Worm (Caenorhabditis elegans): ENCODE measurements around the gene nhr-96.

The nhr-96 gene

ce11 chrV:2199594-2199993 lies 33.7 kb upstream of the nhr-96 start:
- TF ChIP-seq alr-1 (tag; optimal IDR thresholded peaks at IDR 0.05), result no peak
- no peak for TF ChIP-seq lin-39 (tag; optimal IDR thresholded peaks at IDR 0.05)
- TF ChIP-seq nhr-6 (tag; optimal IDR thresholded peaks at IDR 0.05), result no peak
- TF ChIP-seq mbf-1 (tag; optimal IDR thresholded peaks at IDR 0.05), result no peak
- no peak for TF ChIP-seq unc-39 (tag; optimal IDR thresholded peaks at IDR 0.05)
- no peak for TF ChIP-seq lin-13 (GFP tag; optimal IDR thresholded peaks at IDR 0.05)
- no peak for TF ChIP-seq ama-1 (optimal IDR thresholded peaks at IDR 0.05)
- TF ChIP-seq blmp-1 (tag; optimal IDR thresholded peaks at IDR 0.05; ENCODE audit: insufficient read depth), result no peak
- no peak for TF ChIP-seq nhr-21 (tag; optimal IDR thresholded peaks at IDR 0.05)
- TF ChIP-seq sem-4 (tag; optimal IDR thresholded peaks at IDR 0.05), result no peak
- no peak for TF ChIP-seq mdl-1 (tag; optimal IDR thresholded peaks at IDR 0.05)
- no peak for TF ChIP-seq ZK546.5 (tag; optimal IDR thresholded peaks at IDR 0.05)
- TF ChIP-seq lin-11 (tag; optimal IDR thresholded peaks at IDR 0.05), result no peak
- no peak for TF ChIP-seq nhr-237 (tag; optimal IDR thresholded peaks at IDR 0.05)
- no peak for TF ChIP-seq sma-9 (GFP tag; optimal IDR thresholded peaks at IDR 0.05)
- TF ChIP-seq sma-9 (tag; optimal IDR thresholded peaks at IDR 0.05), result no peak
- TF ChIP-seq gmeb-1 (tag; optimal IDR thresholded peaks at IDR 0.05), result no peak
- TF ChIP-seq snpc-4 (tag; optimal IDR thresholded peaks at IDR 0.05), result no peak

ce11 chrV:2200402-2200801 lies 32.9 kb upstream of the nhr-96 start:
- TF ChIP-seq mab-5 (tag; optimal IDR thresholded peaks at IDR 0.05), result no peak
- TF ChIP-seq lsy-2 (tag; optimal IDR thresholded peaks at IDR 0.05), result no peak
- no peak for TF ChIP-seq lin-39 (tag; optimal IDR thresholded peaks at IDR 0.05)
- TF ChIP-seq lin-13 (GFP tag; optimal IDR thresholded peaks at IDR 0.05), result no peak

- TF ChIP-seq unc-62 (GFP tag; optimal IDR thresholded peaks at IDR 0.05) (no peak), fos-1 (tag; optimal IDR thresholded peaks at IDR 0.05) (peak; percentile 5)
Measured at ce11 chrV:2201240-2201639, 32.0 kb upstream of the nhr-96 start, which contains the start of gene cyp-32B1. cyp-32B1 (minus strand) TSS chrV:2201415.

- no peak for TF ChIP-seq ZK546.5 (tag; optimal IDR thresholded peaks at IDR 0.05)
- no peak for TF ChIP-seq nhr-6 (tag; optimal IDR thresholded peaks at IDR 0.05)
- no peak for TF ChIP-seq fos-1 (tag; optimal IDR thresholded peaks at IDR 0.05)
- TF ChIP-seq nhr-237 (tag; optimal IDR thresholded peaks at IDR 0.05), result no peak
- TF ChIP-seq nhr-129 (tag; optimal IDR thresholded peaks at IDR 0.05), result no peak
- TF ChIP-seq unc-39 (tag; optimal IDR thresholded peaks at IDR 0.05), result no peak
- no peak for TF ChIP-seq alr-1 (tag; optimal IDR thresholded peaks at IDR 0.05)
- TF ChIP-seq mdl-1 (tag; optimal IDR thresholded peaks at IDR 0.05), result no peak
- TF ChIP-seq lin-39 (tag; optimal IDR thresholded peaks at IDR 0.05), result no peak
- TF ChIP-seq lsy-2 (tag; optimal IDR thresholded peaks at IDR 0.05), result no peak
- no peak for TF ChIP-seq ztf-4 (tag; optimal IDR thresholded peaks at IDR 0.05)
- TF ChIP-seq skn-1 (tag; optimal IDR thresholded peaks at IDR 0.05), result no peak
- no peak for TF ChIP-seq sma-3 (GFP tag; optimal IDR thresholded peaks at IDR 0.05)
- TF ChIP-seq nhr-21 (tag; optimal IDR thresholded peaks at IDR 0.05), result no peak
- no peak for TF ChIP-seq unc-62 (GFP tag; optimal IDR thresholded peaks at IDR 0.05)
- no peak for TF ChIP-seq nhr-23 (tag; optimal IDR thresholded peaks at IDR 0.05)
Measured at ce11 chrV:2204080-2204479, 29.2 kb upstream of the nhr-96 start, which contains the start of gene cyp-33C12. cyp-33C12 (minus strand) TSS chrV:2204400.

- TF ChIP-seq snpc-4 (tag; optimal IDR thresholded peaks at IDR 0.05) (no peak), unc-39 (tag; optimal IDR thresholded peaks at IDR 0.05) (no peak), fos-1 (tag; optimal IDR thresholded peaks at IDR 0.05) (no peak), ztf-11 (tag; optimal IDR thresholded peaks at IDR 0.05) (no peak), nhr-21 (tag; optimal IDR thresholded peaks at IDR 0.05) (no peak), R02D3.7 (tag; optimal IDR thresholded peaks at IDR 0.05) (no peak), zag-1 (tag; optimal IDR thresholded peaks at IDR 0.05) (no peak), unc-62 (GFP tag; optimal IDR thresholded peaks at IDR 0.05) (no peak), alr-1 (tag; optimal IDR thresholded peaks at IDR 0.05) (no peak), sma-3 (GFP tag; optimal IDR thresholded peaks at IDR 0.05) (no peak), ceh-16 (tag; optimal IDR thresholded peaks at IDR 0.05) (no peak), lin-39 (tag; optimal IDR thresholded peaks at IDR 0.05) (no peak), F13H6.1 (tag; optimal IDR thresholded peaks at IDR 0.05) (no peak), unc-55 (GFP tag; optimal IDR thresholded peaks at IDR 0.05) (no peak), gmeb-1 (tag; optimal IDR thresholded peaks at IDR 0.05) (no peak), Y55F3AM.14 (GFP tag; optimal IDR thresholded peaks at IDR 0.05) (no peak)
Measured at ce11 chrV:2206181-2206580, 27.1 kb upstream of the nhr-96 start, which contains the start of gene srt-40. srt-40 (minus strand) TSS chrV:2206281.
